Worm (Caenorhabditis elegans): ENCODE measurements around the gene lsm-8.

The lsm-8 gene

ce11 chrIV:6294081-6294480 lies 32.2 kb upstream of the lsm-8 start, which contains the start of gene hil-2:
hil-2 (plus strand) TSS chrIV:6294240.
- peak; percentile 34 for TF ChIP-seq ama-1 (optimal IDR thresholded peaks at IDR 0.05)
- peak; percentile 26 for TF ChIP-seq elt-2 (tag; optimal IDR thresholded peaks at IDR 0.05)
- no peak for TF ChIP-seq madf-2 (tag; optimal IDR thresholded peaks at IDR 0.05)
- TF ChIP-seq odd-2 (tag; optimal IDR thresholded peaks at IDR 0.05): no peak
- no peak for TF ChIP-seq ceh-22 (tag; optimal IDR thresholded peaks at IDR 0.05)
- no peak for TF ChIP-seq fkh-10 (GFP tag; optimal IDR thresholded peaks at IDR 0.05)
- TF ChIP-seq dmd-4 (tag; optimal IDR thresholded peaks at IDR 0.05; ENCODE audit: borderline replicate concordance): no peak
- no peak for TF ChIP-seq ceh-30 (tag; optimal IDR thresholded peaks at IDR 0.05)
- no peak for TF ChIP-seq ceh-45 (GFP tag; IDR thresholded peaks at IDR 0.05)
- no peak for TF ChIP-seq fax-1 (tag; optimal IDR thresholded peaks at IDR 0.05)
- TF ChIP-seq rnt-1 (tag; optimal IDR thresholded peaks at IDR 0.05): no peak
- TF ChIP-seq ceh-6 (GFP tag; optimal IDR thresholded peaks at IDR 0.05): no peak
- TF ChIP-seq sdc-2 (tag; optimal IDR thresholded peaks at IDR 0.05): no peak
- TF ChIP-seq C38D4.7 (GFP tag; optimal IDR thresholded peaks at IDR 0.05): no peak
- TF ChIP-seq ceh-34 (tag; optimal IDR thresholded peaks at IDR 0.05): no peak
- TF ChIP-seq syd-9 (tag; optimal IDR thresholded peaks at IDR 0.05): no peak
- peak; percentile 53 for TF ChIP-seq ceh-31 (tag; optimal IDR thresholded peaks at IDR 0.05)

ce11 chrIV:6298253-6298652 lies 28.1 kb upstream of the lsm-8 start, which contains the start of gene srv-27:
srv-27 (minus strand) TSS chrIV:6298353.
- TF ChIP-seq sox-4 (tag; optimal IDR thresholded peaks at IDR 0.05) (no peak), nhr-232 (tag; optimal IDR thresholded peaks at IDR 0.05) (no peak), pat-9 (tag; optimal IDR thresholded peaks at IDR 0.05) (no peak), ahr-1 (tag; optimal IDR thresholded peaks at IDR 0.05) (no peak), dmd-4 (tag; optimal IDR thresholded peaks at IDR 0.05; ENCODE audit: borderline replicate concordance) (no peak), elt-4 (tag; optimal IDR thresholded peaks at IDR 0.05) (no peak), mec-3 (tag; optimal IDR thresholded peaks at IDR 0.05; ENCODE audit: borderline replicate concordance) (no peak), C08G9.2 (tag; optimal IDR thresholded peaks at IDR 0.05) (no peak), tbx-7 (tag; optimal IDR thresholded peaks at IDR 0.05) (no peak), npax-4 (tag; optimal IDR thresholded peaks at IDR 0.05) (no peak), pax-1 (tag; optimal IDR thresholded peaks at IDR 0.05) (no peak)

ce11 chrIV:6299523-6299922 lies 26.8 kb upstream of the lsm-8 start:
- TF ChIP-seq ceh-45 (GFP tag; IDR thresholded peaks at IDR 0.05) (no peak), pat-9 (tag; optimal IDR thresholded peaks at IDR 0.05) (no peak), tbx-7 (tag; optimal IDR thresholded peaks at IDR 0.05) (no peak), ztf-16 (tag; optimal IDR thresholded peaks at IDR 0.05) (no peak)

- TF ChIP-seq gmeb-2 (tag; optimal IDR thresholded peaks at IDR 0.05) (no peak), ceh-30 (tag; optimal IDR thresholded peaks at IDR 0.05) (no peak), pag-3 (tag; optimal IDR thresholded peaks at IDR 0.05; ENCODE audit: borderline replicate concordance) (no peak)
These were observed 24.6 kb upstream of the lsm-8 start, which contains the start of gene srv-26 for ce11 chrIV:6301764-6302163. srv-26 (minus strand) TSS chrIV:6301864.

ce11 chrIV:6303642-6304041 lies 22.7 kb upstream of the lsm-8 start, which contains the start of gene srv-25:
srv-25 (minus strand) TSS chrIV:6303742.
- no peak for TF ChIP-seq C38D4.7 (GFP tag; optimal IDR thresholded peaks at IDR 0.05)
- TF ChIP-seq tbx-7 (tag; optimal IDR thresholded peaks at IDR 0.05): no peak
- TF ChIP-seq pha-2 (tag; optimal IDR thresholded peaks at IDR 0.05): no peak
- no peak for TF ChIP-seq C08G9.2 (tag; optimal IDR thresholded peaks at IDR 0.05)
- no peak for TF ChIP-seq unc-42 (tag; optimal IDR thresholded peaks at IDR 0.05)
- no peak for TF ChIP-seq npax-4 (tag; optimal IDR thresholded peaks at IDR 0.05)
- TF ChIP-seq hlh-13 (GFP tag; optimal IDR thresholded peaks at IDR 0.05): no peak
- no peak for TF ChIP-seq pax-1 (tag; optimal IDR thresholded peaks at IDR 0.05)
- no peak for TF ChIP-seq ama-1 (optimal IDR thresholded peaks at IDR 0.05)
- no peak for TF ChIP-seq sox-4 (tag; optimal IDR thresholded peaks at IDR 0.05)
- no peak for TF ChIP-seq hlh-15 (tag; optimal IDR thresholded peaks at IDR 0.05)
